Fruit fly (Drosophila melanogaster) whole organism, embryonic: ENCODE measurements around the gene Cpsf5.

Source experiments
- Antp ChIP-seq: fragments of 200-800 bp; sonication (Bioruptor generic); optimal IDR thresholded peaks from 3 replicates; lab custom pipeline; 2016; ENCODE audit warnings: missing biosample characterization, missing genetic modification characterization
- B-H1 ChIP-seq: fragments of 200-800 bp; sonication (Bioruptor generic); IDR thresholded peaks from 3 replicates; pipeline ENCODE4 v1.3.6; 2022; ENCODE audit warnings: missing biosample characterization, missing genetic modification characterization
- Bgb ChIP-seq: fragments of 200-800 bp; sonication (Bioruptor generic); IDR thresholded peaks from 2 replicates; pipeline ENCODE4 v1.3.6; 2022; ENCODE audit warnings: missing biosample characterization, missing genetic modification characterization; ENCODE audit not compliant: partially characterized antibody
- CG10267 ChIP-seq: fragments of 200-800 bp; sonication (Bioruptor generic); optimal IDR thresholded peaks from 2 replicates; lab custom pipeline; 2018; ENCODE audit warnings: missing biosample characterization, mild to moderate bottlenecking, missing genetic modification characterization, moderate library complexity
- CG10462 ChIP-seq: fragments of 200-800 bp; sonication (Bioruptor generic); optimal IDR thresholded peaks from 2 replicates; lab custom pipeline; 2016; ENCODE audit warnings: missing biosample characterization, missing genetic modification characterization
- CG11247 ChIP-seq: fragments of 200-800 bp; sonication (Bioruptor generic); IDR thresholded peaks from 2 replicates; pipeline ENCODE4 v1.3.6; 2022; ENCODE audit warnings: missing biosample characterization, missing genetic modification characterization
- CG12155 ChIP-seq: fragments of 200-800 bp; sonication (Bioruptor generic); optimal IDR thresholded peaks from 3 replicates; lab custom pipeline; 2016; ENCODE audit warnings: missing biosample characterization, missing genetic modification characterization
- CG12391 ChIP-seq: fragments of 200-800 bp; sonication (Bioruptor generic); optimal IDR thresholded peaks from 3 replicates; lab custom pipeline; 2018; ENCODE audit warnings: missing biosample characterization, mild to moderate bottlenecking, missing genetic modification characterization, moderate library complexity
- CG12769 ChIP-seq: fragments of 200-800 bp; sonication (Bioruptor generic); optimal IDR thresholded peaks from 2 replicates; lab custom pipeline; 2019; ENCODE audit warnings: missing biosample characterization, mild to moderate bottlenecking, missing genetic modification characterization, moderate library complexity
- CG14710 ChIP-seq: fragments of 200-800 bp; sonication (Bioruptor generic); optimal IDR thresholded peaks from 3 replicates; lab custom pipeline; 2019; ENCODE audit warnings: missing biosample characterization, mild to moderate bottlenecking, missing genetic modification characterization, moderate library complexity
- CG17385 ChIP-seq: fragments of 200-800 bp; sonication (Bioruptor generic); optimal IDR thresholded peaks from 3 replicates; lab custom pipeline; 2018; ENCODE audit warnings: missing biosample characterization, mild to moderate bottlenecking, missing genetic modification characterization
- CG2116 ChIP-seq: fragments of 200-800 bp; sonication (Bioruptor generic); optimal IDR thresholded peaks from 3 replicates; lab custom pipeline; 2018; ENCODE audit warnings: missing biosample characterization, mild to moderate bottlenecking, missing genetic modification characterization
- CG2199 ChIP-seq: fragments of 200-800 bp; sonication (Bioruptor generic); IDR thresholded peaks from 3 replicates; pipeline ENCODE4 v1.3.6; 2022; ENCODE audit warnings: missing biosample characterization, missing genetic modification characterization
- CG34422 ChIP-seq: fragments of 200-800 bp; sonication (Bioruptor generic); IDR thresholded peaks from 3 replicates; pipeline ENCODE4 v1.3.6; 2022; ENCODE audit warnings: missing biosample characterization, missing genetic modification characterization
- CG42726 ChIP-seq: fragments of 200-800 bp; sonication (Bioruptor generic); IDR thresholded peaks from 2 replicates; pipeline ENCODE4 v1.3.6; 2022; ENCODE audit warnings: missing biosample characterization, missing genetic modification characterization; ENCODE audit not compliant: partially characterized antibody
- CG4360 ChIP-seq: fragments of 200-800 bp; sonication (Bioruptor generic); IDR thresholded peaks from 2 replicates; pipeline ENCODE4 v1.3.6; 2022; ENCODE audit warnings: missing biosample characterization, missing genetic modification characterization
- CG4424 ChIP-seq: fragments of 200-800 bp; sonication (Bioruptor generic); optimal IDR thresholded peaks from 3 replicates; lab custom pipeline; 2016; ENCODE audit warnings: missing biosample characterization, missing genetic modification characterization
- CG6791 ChIP-seq: fragments of 200-800 bp; sonication (Bioruptor generic); IDR thresholded peaks from 3 replicates; pipeline ENCODE4 v1.3.6; 2022; ENCODE audit warnings: missing biosample characterization, missing genetic modification characterization; ENCODE audit not compliant: partially characterized antibody
- CG7963 ChIP-seq: fragments of 200-800 bp; sonication (Bioruptor generic); IDR thresholded peaks from 3 replicates; pipeline ENCODE4 v1.3.6; 2022; ENCODE audit warnings: missing biosample characterization, missing genetic modification characterization; ENCODE audit not compliant: partially characterized antibody
- CG9876 ChIP-seq: fragments of 200-800 bp; sonication (Bioruptor generic); optimal IDR thresholded peaks from 2 replicates; lab custom pipeline; 2016; ENCODE audit warnings: missing biosample characterization, missing genetic modification characterization
- D ChIP-seq, 2 experiments: fragments of 200-800 bp in 1 of 2; fragments of >200 bp in 1 of 2; sonication (Bioruptor generic) in 1 of 2; optimal IDR thresholded peaks; 2 replicates in 1 of 2; 3 replicates in 1 of 2; lab custom pipeline; 2017; ENCODE audit warnings: mild to moderate bottlenecking in 1 of 2, missing biosample characterization in 1 of 2, missing genetic modification characterization in 1 of 2, missing genetic modification reagents in 1 of 2
- Dbx ChIP-seq: fragments of 200-800 bp; sonication (Bioruptor generic); IDR thresholded peaks from 3 replicates; pipeline ENCODE4 v1.3.6; 2022; ENCODE audit warnings: missing biosample characterization, missing genetic modification characterization
- Fer2 ChIP-seq: fragments of 200-800 bp; sonication (Bioruptor generic); optimal IDR thresholded peaks from 2 replicates; lab custom pipeline; 2018; ENCODE audit warnings: missing biosample characterization, mild to moderate bottlenecking, missing genetic modification characterization, moderate library complexity
- Gug ChIP-seq: fragments of 200-800 bp; sonication (Bioruptor generic); IDR thresholded peaks from 4 replicates; pipeline ENCODE4 v1.3.6; 2022; ENCODE audit warnings: missing biosample characterization, missing genetic modification characterization
- HLH54F ChIP-seq: fragments of 200-800 bp; sonication (Bioruptor generic); optimal IDR thresholded peaks from 3 replicates; lab custom pipeline; 2016; ENCODE audit warnings: missing biosample characterization, missing genetic modification characterization
- Max ChIP-seq: fragments of 200-800 bp; sonication (Bioruptor generic); optimal IDR thresholded peaks from 2 replicates; lab custom pipeline; 2016; ENCODE audit warnings: missing biosample characterization, mild to moderate bottlenecking, missing genetic modification characterization
- Myb ChIP-seq: fragments of 200-800 bp; sonication (Bioruptor generic); optimal IDR thresholded peaks from 2 replicates; lab custom pipeline; 2016; ENCODE audit warnings: missing biosample characterization, missing genetic modification characterization
- Rx ChIP-seq: fragments of 200-800 bp; sonication (Bioruptor generic); IDR thresholded peaks from 2 replicates; pipeline ENCODE4 v1.3.6; 2022; ENCODE audit warnings: missing biosample characterization, missing genetic modification characterization
- Sin3A ChIP-seq: fragments of >200 bp; optimal IDR thresholded peaks from 2 replicates; lab custom pipeline; 2018
- Stat92E ChIP-seq, 3 experiments: fragments of >200 bp in 2 of 3; fragments of 200-800 bp in 1 of 3; sonication (Bioruptor generic) in 1 of 3; optimal IDR thresholded peaks; 2 replicates each; lab custom pipeline; 2017 to 2019; ENCODE audit warnings: missing biosample characterization in 3 of 3, missing genetic modification characterization in 3 of 3, mild to moderate bottlenecking in 1 of 3, moderate library complexity in 1 of 3
- Trl ChIP-seq, 3 experiments: fragments of >200 bp in 2 of 3; fragments of 200-800 bp in 1 of 3; sonication (Bioruptor generic) in 1 of 3; optimal IDR thresholded peaks; 2 replicates in 1 of 3; 3 replicates in 2 of 3; lab custom pipeline; 2016 to 2017; ENCODE audit warnings: missing biosample characterization in 1 of 3, missing genetic modification characterization in 1 of 3
- YL-1 ChIP-seq: fragments of 200-800 bp; sonication (Bioruptor generic); optimal IDR thresholded peaks from 3 replicates; lab custom pipeline; 2017; ENCODE audit warnings: missing biosample characterization, mild to moderate bottlenecking, missing genetic modification characterization
- al ChIP-seq: fragments of 200-800 bp; sonication (Bioruptor generic); IDR thresholded peaks from 2 replicates; pipeline ENCODE4 v1.3.6; 2022; ENCODE audit warnings: missing biosample characterization, missing genetic modification characterization
- ato ChIP-seq: fragments of 200-800 bp; sonication (Bioruptor generic); IDR thresholded peaks from 2 replicates; pipeline ENCODE4 v1.3.6; 2022; ENCODE audit warnings: missing biosample characterization, missing genetic modification characterization; ENCODE audit not compliant: partially characterized antibody
- bsh ChIP-seq, 2 experiments: fragments of 200-800 bp; sonication (Bioruptor generic); optimal IDR thresholded peaks; 2 replicates each; lab custom pipeline; 2017 to 2018; ENCODE audit warnings: mild to moderate bottlenecking in 2 of 2, missing biosample characterization in 2 of 2, missing genetic modification characterization in 2 of 2, moderate library complexity in 1 of 2
- chinmo ChIP-seq: fragments of 200-800 bp; sonication (Bioruptor generic); IDR thresholded peaks from 4 replicates; pipeline ENCODE4 v1.3.6; 2022; ENCODE audit warnings: missing biosample characterization, missing genetic modification characterization; ENCODE audit not compliant: partially characterized antibody
- corto ChIP-seq: fragments of 200-800 bp; sonication (Bioruptor generic); optimal IDR thresholded peaks from 2 replicates; lab custom pipeline; 2016; ENCODE audit warnings: missing biosample characterization, mild to moderate bottlenecking, missing genetic modification characterization, moderate library complexity
- ewg ChIP-seq: fragments of 200-800 bp; sonication (Bioruptor generic); optimal IDR thresholded peaks from 3 replicates; lab custom pipeline; 2017; ENCODE audit warnings: mild to moderate bottlenecking, missing biosample characterization, missing genetic modification reagents, missing genetic modification characterization
- gce ChIP-seq: fragments of 200-800 bp; sonication (Bioruptor generic); IDR thresholded peaks from 3 replicates; pipeline ENCODE4 v1.3.6; 2022; ENCODE audit warnings: missing biosample characterization, missing genetic modification characterization
- gcm2 ChIP-seq: fragments of 200-800 bp; sonication (Bioruptor generic); optimal IDR thresholded peaks from 2 replicates; lab custom pipeline; 2016; ENCODE audit warnings: missing biosample characterization, missing genetic modification characterization
- hb ChIP-seq: fragments of 200-800 bp; sonication (Bioruptor generic); IDR thresholded peaks from 3 replicates; pipeline ENCODE4 v1.3.6; 2022; ENCODE audit warnings: missing biosample characterization, missing genetic modification characterization; ENCODE audit not compliant: partially characterized antibody
- her ChIP-seq: fragments of 200-800 bp; sonication (Bioruptor generic); optimal IDR thresholded peaks from 2 replicates; lab custom pipeline; 2016; ENCODE audit warnings: missing biosample characterization, missing genetic modification characterization
- lilli ChIP-seq: fragments of 200-800 bp; sonication (Bioruptor generic); optimal IDR thresholded peaks from 3 replicates; lab custom pipeline; 2016; ENCODE audit warnings: missing biosample characterization, missing genetic modification characterization
- mam ChIP-seq: fragments of 200-800 bp; sonication (Bioruptor generic); optimal IDR thresholded peaks from 3 replicates; lab custom pipeline; 2016; ENCODE audit warnings: missing biosample characterization, missing genetic modification characterization
- scrt ChIP-seq: fragments of 200-800 bp; sonication (Bioruptor generic); optimal IDR thresholded peaks from 2 replicates; lab custom pipeline; 2018; ENCODE audit warnings: missing biosample characterization, mild to moderate bottlenecking, missing genetic modification characterization, moderate library complexity
- sisA ChIP-seq: fragments of 200-800 bp; sonication (Bioruptor generic); IDR thresholded peaks from 2 replicates; pipeline ENCODE4 v1.3.6; 2022; ENCODE audit warnings: missing biosample characterization, missing genetic modification characterization
- zfh2 ChIP-seq: fragments of 200-800 bp; sonication (Bioruptor generic); optimal IDR thresholded peaks from 2 replicates; lab custom pipeline; 2016; ENCODE audit warnings: missing biosample characterization, missing genetic modification characterization

The Cpsf5 gene

dm6 chr3L:9402157-9402890 is 8.5 kb upstream of the Cpsf5 start, which contains the start of gene eIF4E1 (continued):
- TF ChIP-seq CG2116 (GFP tag; lab: Kevin White, UChicago) (peak; percentile 98), CG42726 (GFP tag; lab: Robert Waterston, UW) (peak; percentile 80), ato (GFP tag; lab: Robert Waterston, UW) (peak; percentile 62), sisA (peak; percentile 29; the same call in 1 of the 2 replicates), HLH54F (GFP tag; lab: Kevin White, UChicago) (peak; percentile 29), CG12391 (tag; lab: Kevin White, UChicago) (peak; percentile 38), gcm2 (no peak), scrt (GFP tag; lab: Kevin White, UChicago) (no peak), Trl (optimal IDR thresholded peaks at IDR 0.05; lab: Kevin White, UChicago) (peak in 1 of 2 experiments; percentile 74), Trl (GFP tag; optimal IDR thresholded peaks at IDR 0.05; lab: Kevin White, UChicago) (no peak), Sin3A (peak; percentile 89), CG2199 (peak; percentile 84; the same call in 2 of the 3 replicates), Antp (GFP tag; lab: Kevin White, UChicago) (peak; percentile 24), CG12155 (GFP tag; lab: Kevin White, UChicago) (peak; percentile 11), mam (GFP tag; lab: Kevin White, UChicago) (peak; percentile 60), CG4360 (GFP tag; lab: Robert Waterston, UW) (peak; percentile 52; the same call in 1 of the 2 replicates), ewg (GFP tag; lab: Kevin White, UChicago) (no peak), Myb (GFP tag; lab: Kevin White, UChicago) (peak; percentile 100), YL-1 (GFP tag; lab: Kevin White, UChicago) (peak; percentile 61), CG17385 (GFP tag; lab: Kevin White, UChicago) (no peak), zfh2 (peak; percentile 16), Stat92E (GFP tag; optimal IDR thresholded peaks at IDR 0.05; lab: Kevin White, UChicago) (peak in 1 of 3 experiments; percentile 58), Bgb (peak; percentile 86), chinmo (GFP tag; lab: Robert Waterston, UW) (0 out of 4 replicates have a peak, but pooled peaks have one; percentile 19), corto (GFP tag; lab: Kevin White, UChicago) (no peak), gce (GFP tag; lab: Robert Waterston, UW) (no peak), her (GFP tag; lab: Kevin White, UChicago) (peak; percentile 5), Fer2 (tag; lab: Kevin White, UChicago) (no peak), al (no peak), bsh (GFP tag; optimal IDR thresholded peaks at IDR 0.05; lab: Kevin White, UChicago) (no peak), lilli (GFP tag; lab: Kevin White, UChicago) (peak; percentile 2), CG10267 (tag; lab: Kevin White, UChicago) (peak; percentile 65), hb (GFP tag; lab: Robert Waterston, UW) (0 out of 3 replicates have a peak, but pooled peaks have one; percentile 62), Dbx (GFP tag; lab: Robert Waterston, UW) (0 out of 3 replicates have a peak, but pooled peaks have one; percentile 21), CG7963 (GFP tag; lab: Robert Waterston, UW) (peak; percentile 67), D (optimal IDR thresholded peaks at IDR 0.05; lab: Kevin White, UChicago) (no peak), D (GFP tag; optimal IDR thresholded peaks at IDR 0.05; lab: Kevin White, UChicago) (no peak), Max (GFP tag; lab: Kevin White, UChicago) (peak; percentile 60), CG9876 (GFP tag; lab: Kevin White, UChicago) (peak; percentile 5), Rx (GFP tag; lab: Robert Waterston, UW) (no peak), CG11247 (GFP tag; lab: Robert Waterston, UW) (peak; percentile 43), CG14710 (tag; lab: Kevin White, UChicago) (peak; percentile 71), B-H1 (GFP tag; lab: Robert Waterston, UW) (no peak), CG4424 (GFP tag; lab: Kevin White, UChicago) (no peak), CG34422 (GFP tag; lab: Robert Waterston, UW) (peak; percentile 57; the same call in 2 of the 3 replicates), CG12769 (peak; percentile 18), Gug (peak; percentile 33; the same call in 1 of the 4 replicates), CG10462 (peak; percentile 75), CG6791 (GFP tag; lab: Robert Waterston, UW) (peak; percentile 73)
